Fruit fly (Drosophila melanogaster) whole organism, prepupa: ENCODE measurements around the gene Polr3H.

ENCODE experiments used
- lz ChIP-seq: fragments of 200-800 bp; sonication (Bioruptor generic); optimal IDR thresholded peaks from 3 replicates; lab custom pipeline; 2016; ENCODE audit warnings: missing biosample characterization, missing genetic modification characterization
- net ChIP-seq: fragments of 200-800 bp; sonication (Bioruptor generic); optimal IDR thresholded peaks from 3 replicates; lab custom pipeline; 2016; ENCODE audit warnings: missing biosample characterization, missing genetic modification characterization

- TF ChIP-seq net (GFP tag; lab: Kevin White, UChicago) (no peak), lz (no peak)
Observed at dm6 chr3L:11599965-11600420, 48.6 kb upstream of the Polr3H start, which contains the start of the genes CG14137 and CG46394.
